Fruit fly (Drosophila melanogaster) whole organism, embryonic: ENCODE measurements around the gene Syt12.

Experiments used
- Atf6 ChIP-seq: fragments of 200-800 bp; sonication (Bioruptor generic); IDR thresholded peaks from 2 replicates; pipeline ENCODE4 v1.3.6; 2022; ENCODE audit warnings: missing biosample characterization, missing genetic modification characterization
- Awh ChIP-seq: fragments of 200-800 bp; sonication (Bioruptor generic); IDR thresholded peaks from 2 replicates; pipeline ENCODE4, ENCODE4 v1.3.6; 2022; ENCODE audit warnings: missing biosample characterization, missing genetic modification characterization
- B-H2 ChIP-seq: fragments of 200-800 bp; sonication (Bioruptor generic); optimal IDR thresholded peaks from 2 replicates; lab custom pipeline; 2018; ENCODE audit warnings: missing biosample characterization, mild to moderate bottlenecking, missing genetic modification characterization
- Bdp1 ChIP-seq: fragments of 200-800 bp; sonication (Bioruptor generic); optimal IDR thresholded peaks from 3 replicates; lab custom pipeline; 2016; ENCODE audit warnings: missing biosample characterization, missing genetic modification characterization
- CG11093 ChIP-seq: fragments of 200-800 bp; sonication (Bioruptor generic); IDR thresholded peaks from 3 replicates; pipeline ENCODE4 v1.3.6; 2022; ENCODE audit warnings: missing biosample characterization, missing genetic modification characterization
- CG11247 ChIP-seq: fragments of 200-800 bp; sonication (Bioruptor generic); IDR thresholded peaks from 2 replicates; pipeline ENCODE4 v1.3.6; 2022; ENCODE audit warnings: missing biosample characterization, missing genetic modification characterization
- CG11695 ChIP-seq: fragments of 200-800 bp; sonication (Bioruptor generic); IDR thresholded peaks from 3 replicates; pipeline ENCODE4 v1.3.6; 2022; ENCODE audit warnings: missing biosample characterization, missing genetic modification characterization
- CG12104 ChIP-seq: fragments of 200-800 bp; sonication (Bioruptor generic); optimal IDR thresholded peaks from 3 replicates; lab custom pipeline; 2016; ENCODE audit warnings: missing biosample characterization, missing genetic modification characterization
- CG1529 ChIP-seq: fragments of 200-800 bp; sonication (Bioruptor generic); optimal IDR thresholded peaks from 3 replicates; lab custom pipeline; 2018; ENCODE audit warnings: missing biosample characterization, missing genetic modification characterization
- CG16863 ChIP-seq: fragments of 200-800 bp; sonication (Bioruptor generic); optimal IDR thresholded peaks from 3 replicates; lab custom pipeline; 2016; ENCODE audit warnings: missing biosample characterization, missing genetic modification characterization
- CG18599 ChIP-seq: fragments of 200-800 bp; sonication (Bioruptor generic); optimal IDR thresholded peaks from 3 replicates; lab custom pipeline; 2017; ENCODE audit warnings: missing biosample characterization, missing genetic modification characterization, mild to moderate bottlenecking, moderate library complexity, missing genetic modification reagents
- CG3407 ChIP-seq: fragments of 200-800 bp; sonication (Bioruptor generic); optimal IDR thresholded peaks from 2 replicates; lab custom pipeline; 2018; ENCODE audit warnings: missing biosample characterization, mild to moderate bottlenecking, missing genetic modification characterization
- CG4328 ChIP-seq: fragments of 200-800 bp; sonication (Bioruptor generic); optimal IDR thresholded peaks from 3 replicates; lab custom pipeline; 2017; ENCODE audit warnings: missing biosample characterization, missing genetic modification reagents, missing genetic modification characterization
- CG4707 ChIP-seq: fragments of 200-800 bp; sonication (Bioruptor generic); optimal IDR thresholded peaks from 2 replicates; lab custom pipeline; 2018; ENCODE audit warnings: missing biosample characterization, mild to moderate bottlenecking, missing genetic modification characterization, moderate library complexity
- CG6791 ChIP-seq: fragments of 200-800 bp; sonication (Bioruptor generic); IDR thresholded peaks from 3 replicates; pipeline ENCODE4 v1.3.6; 2022; ENCODE audit warnings: missing biosample characterization, missing genetic modification characterization; ENCODE audit not compliant: partially characterized antibody
- CG7556 ChIP-seq: fragments of 200-800 bp; sonication (Bioruptor generic); optimal IDR thresholded peaks from 2 replicates; lab custom pipeline; 2017; ENCODE audit warnings: missing biosample characterization, mild to moderate bottlenecking, missing genetic modification characterization
- CG8089 ChIP-seq: fragments of 200-800 bp; sonication (Bioruptor generic); optimal IDR thresholded peaks from 3 replicates; lab custom pipeline; 2016; ENCODE audit warnings: missing biosample characterization, missing genetic modification characterization
- CG9609 ChIP-seq: fragments of 200-800 bp; sonication (Bioruptor generic); optimal IDR thresholded peaks from 3 replicates; lab custom pipeline; 2016; ENCODE audit warnings: missing biosample characterization, missing genetic modification characterization
- Dll ChIP-seq: fragments of 200-800 bp; sonication (Bioruptor generic); IDR thresholded peaks from 4 replicates; pipeline ENCODE4 v1.3.6; 2022; ENCODE audit warnings: missing biosample characterization, missing genetic modification characterization; ENCODE audit not compliant: partially characterized antibody
- Doc3 ChIP-seq: fragments of 200-800 bp; sonication (Bioruptor generic); IDR thresholded peaks from 3 replicates; pipeline ENCODE4 v1.3.6; 2022; ENCODE audit warnings: missing biosample characterization, missing genetic modification characterization; ENCODE audit not compliant: partially characterized antibody
- Drgx ChIP-seq: fragments of 200-800 bp; sonication (Bioruptor generic); IDR thresholded peaks from 2 replicates; pipeline ENCODE4 v1.3.6; 2022; ENCODE audit warnings: missing biosample characterization, missing genetic modification characterization
- Fer3 ChIP-seq: fragments of 200-800 bp; sonication (Bioruptor generic); optimal IDR thresholded peaks from 2 replicates; lab custom pipeline; 2018; ENCODE audit warnings: missing biosample characterization, mild to moderate bottlenecking, missing genetic modification characterization, moderate library complexity
- HLH4C ChIP-seq: fragments of 200-800 bp; sonication (Bioruptor generic); IDR thresholded peaks from 3 replicates; pipeline ENCODE4 v1.3.6; 2022; ENCODE audit warnings: missing biosample characterization, missing genetic modification characterization; ENCODE audit not compliant: partially characterized antibody
- Hmr ChIP-seq: fragments of 200-800 bp; sonication (Bioruptor generic); optimal IDR thresholded peaks from 3 replicates; lab custom pipeline; 2017; ENCODE audit warnings: mild to moderate bottlenecking, missing biosample characterization, missing genetic modification reagents, missing genetic modification characterization
- Xbp1 ChIP-seq: fragments of 200-800 bp; sonication (Bioruptor generic); optimal IDR thresholded peaks from 3 replicates; lab custom pipeline; 2016; ENCODE audit warnings: missing biosample characterization, mild to moderate bottlenecking, missing genetic modification characterization
- YL-1 ChIP-seq: fragments of 200-800 bp; sonication (Bioruptor generic); optimal IDR thresholded peaks from 3 replicates; lab custom pipeline; 2017; ENCODE audit warnings: missing biosample characterization, mild to moderate bottlenecking, missing genetic modification characterization
- ato ChIP-seq: fragments of 200-800 bp; sonication (Bioruptor generic); IDR thresholded peaks from 2 replicates; pipeline ENCODE4 v1.3.6; 2022; ENCODE audit warnings: missing biosample characterization, missing genetic modification characterization; ENCODE audit not compliant: partially characterized antibody
- bbx ChIP-seq: fragments of 200-800 bp; sonication (Bioruptor generic); IDR thresholded peaks from 2 replicates; pipeline ENCODE4 v1.3.6; 2022; ENCODE audit warnings: missing biosample characterization, missing genetic modification characterization; ENCODE audit not compliant: partially characterized antibody
- bcd ChIP-seq: fragments of 200-800 bp; sonication (Bioruptor generic); optimal IDR thresholded peaks from 2 replicates; lab custom pipeline; 2017; ENCODE audit warnings: missing biosample characterization, mild to moderate bottlenecking, missing genetic modification characterization
- chm ChIP-seq: fragments of 200-800 bp; sonication (Bioruptor generic); IDR thresholded peaks from 2 replicates; pipeline ENCODE4 v1.3.6; 2022; ENCODE audit warnings: missing biosample characterization, missing genetic modification characterization
- dysf ChIP-seq: fragments of 200-800 bp; sonication (Bioruptor generic); IDR thresholded peaks from 3 replicates; pipeline ENCODE4 v1.3.6; 2022; ENCODE audit warnings: missing biosample characterization, missing genetic modification characterization
- exex ChIP-seq: fragments of 200-800 bp; sonication (Bioruptor generic); optimal IDR thresholded peaks from 4 replicates; lab custom pipeline; 2018; ENCODE audit warnings: missing biosample characterization, mild to moderate bottlenecking, missing genetic modification characterization, moderate library complexity
- fd96Cb ChIP-seq: fragments of 200-800 bp; sonication (Bioruptor generic); optimal IDR thresholded peaks from 2 replicates; lab custom pipeline; 2018; ENCODE audit warnings: missing biosample characterization, mild to moderate bottlenecking, missing genetic modification characterization, moderate library complexity
- gce ChIP-seq: fragments of 200-800 bp; sonication (Bioruptor generic); IDR thresholded peaks from 3 replicates; pipeline ENCODE4 v1.3.6; 2022; ENCODE audit warnings: missing biosample characterization, missing genetic modification characterization
- gcm ChIP-seq: fragments of 200-800 bp; sonication (Bioruptor generic); optimal IDR thresholded peaks from 2 replicates; lab custom pipeline; 2019; ENCODE audit warnings: missing biosample characterization, mild to moderate bottlenecking, missing genetic modification characterization, moderate library complexity
- grn ChIP-seq: fragments of 200-800 bp; sonication (Bioruptor generic); optimal IDR thresholded peaks from 3 replicates; lab custom pipeline; 2017; ENCODE audit warnings: missing biosample characterization, missing genetic modification characterization
- gsb-n ChIP-seq: fragments of 200-800 bp; sonication (Bioruptor generic); optimal IDR thresholded peaks from 3 replicates; lab custom pipeline; 2018; ENCODE audit warnings: missing biosample characterization, mild to moderate bottlenecking, missing genetic modification characterization
- h ChIP-seq: fragments of >200 bp; optimal IDR thresholded peaks from 2 replicates; lab custom pipeline; 2017
- hb ChIP-seq: fragments of 200-800 bp; sonication (Bioruptor generic); IDR thresholded peaks from 3 replicates; pipeline ENCODE4 v1.3.6; 2022; ENCODE audit warnings: missing biosample characterization, missing genetic modification characterization; ENCODE audit not compliant: partially characterized antibody
- ind ChIP-seq: fragments of 200-800 bp; sonication (Bioruptor generic); optimal IDR thresholded peaks from 3 replicates; lab custom pipeline; 2016; ENCODE audit warnings: missing biosample characterization, missing genetic modification characterization
- lola ChIP-seq, 3 experiments: fragments of >200 bp in 2 of 3; fragments of 200-800 bp in 1 of 3; sonication (Bioruptor generic) in 1 of 3; optimal IDR thresholded peaks; 2 replicates each; lab custom pipeline; 2017 to 2019; ENCODE audit warnings: missing biosample characterization in 3 of 3, missing genetic modification characterization in 3 of 3, mild to moderate bottlenecking in 1 of 3, moderate library complexity in 1 of 3
- pnt ChIP-seq: fragments of 200-800 bp; sonication (Bioruptor generic); optimal IDR thresholded peaks from 3 replicates; lab custom pipeline; 2016; ENCODE audit warnings: missing biosample characterization, missing genetic modification characterization
- ranshi ChIP-seq: fragments of 200-800 bp; sonication (Bioruptor generic); IDR thresholded peaks from 2 replicates; pipeline ENCODE4 v1.3.6; 2022; ENCODE audit warnings: missing biosample characterization, missing genetic modification characterization
- salm ChIP-seq: fragments of 200-800 bp; sonication (Bioruptor generic); optimal IDR thresholded peaks from 2 replicates; lab custom pipeline; 2018; ENCODE audit warnings: missing biosample characterization, mild to moderate bottlenecking, missing genetic modification characterization
- sens ChIP-seq: fragments of 200-800 bp; sonication (Bioruptor generic); peaks from one replicate; lab custom pipeline; 2016; ENCODE audit warnings: missing biosample characterization, missing genetic modification characterization
- sima ChIP-seq: fragments of 200-800 bp; sonication (Bioruptor generic); optimal IDR thresholded peaks from 2 replicates; lab custom pipeline; 2016; ENCODE audit warnings: missing biosample characterization, missing genetic modification characterization
- tna ChIP-seq: fragments of 200-800 bp; sonication (Bioruptor generic); IDR thresholded peaks from 2 replicates; pipeline ENCODE4 v1.3.6; 2022; ENCODE audit warnings: missing biosample characterization, missing genetic modification characterization; ENCODE audit not compliant: partially characterized antibody
- unc-4 ChIP-seq: fragments of 200-800 bp; sonication (Bioruptor generic); IDR thresholded peaks from 2 replicates; pipeline ENCODE4 v1.3.6; 2022; ENCODE audit warnings: missing biosample characterization, missing genetic modification characterization; ENCODE audit not compliant: partially characterized antibody
- wor ChIP-seq: fragments of 200-800 bp; sonication (Bioruptor generic); IDR thresholded peaks from 2 replicates; pipeline ENCODE4 v1.3.6; 2022; ENCODE audit warnings: missing biosample characterization, missing genetic modification characterization
- zfh2 ChIP-seq: fragments of 200-800 bp; sonication (Bioruptor generic); optimal IDR thresholded peaks from 2 replicates; lab custom pipeline; 2016; ENCODE audit warnings: missing biosample characterization, missing genetic modification characterization

The Syt12 gene

dm6 chrX:13358240-13358799 is 728 bp upstream of the Syt12 start (continued):
- TF ChIP-seq HLH4C (GFP tag; lab: Robert Waterston, UW) (peak; percentile 50), grn (GFP tag; lab: Kevin White, UChicago) (no peak), CG1529 (GFP tag; lab: Kevin White, UChicago) (no peak), sima (GFP tag; lab: Kevin White, UChicago) (no peak), sens (no peak), Dll (peak; percentile 81), bbx (GFP tag; lab: Robert Waterston, UW) (0 out of 2 replicates have a peak, but pooled peaks have one; percentile 11), CG18599 (no peak), CG9609 (GFP tag; lab: Kevin White, UChicago) (no peak), Doc3 (GFP tag; lab: Robert Waterston, UW) (peak; percentile 51; the same call in 2 of the 3 replicates), hb (GFP tag; lab: Robert Waterston, UW) (peak; percentile 47; the same call in 1 of the 3 replicates), ind (GFP tag; lab: Kevin White, UChicago) (no peak), CG4707 (GFP tag; lab: Kevin White, UChicago) (no peak), CG8089 (no peak), ato (GFP tag; lab: Robert Waterston, UW) (no peak), h (no peak), CG6791 (peak; percentile 44; the same call in 1 of the 3 replicates), fd96Cb (no peak), Bdp1 (GFP tag; lab: Kevin White, UChicago) (no peak), exex (tag; lab: Kevin White, UChicago) (no peak), CG11247 (GFP tag; lab: Robert Waterston, UW) (no peak), unc-4 (GFP tag; lab: Robert Waterston, UW) (peak; percentile 69)

dm6 chrX:13368149-13368548 is 9.1 kb downstream of the Syt12 start, which contains the start of gene dmrt11E:
TSS of gene dmrt11E (plus strand) at chrX:13368191.
- TF ChIP-seq CG4328 (GFP tag; lab: Kevin White, UChicago) (no peak), Xbp1 (GFP tag; lab: Kevin White, UChicago) (peak; percentile 58), tna (GFP tag; lab: Robert Waterston, UW) (no peak), Fer3 (tag; lab: Kevin White, UChicago) (peak; percentile 36), CG7556 (GFP tag; lab: Kevin White, UChicago) (peak; percentile 36), dysf (GFP tag; lab: Robert Waterston, UW) (peak; percentile 64), gcm (GFP tag; lab: Kevin White, UChicago) (peak; percentile 59), chm (GFP tag; lab: Robert Waterston, UW) (peak; percentile 49; the same call in 1 of the 2 replicates), zfh2 (GFP tag; lab: Kevin White, UChicago) (no peak), Hmr (GFP tag; lab: Kevin White, UChicago) (no peak), lola (GFP tag; optimal IDR thresholded peaks at IDR 0.05; lab: Kevin White, UChicago) (peak in 1 of 3 experiments; percentile 75), CG11695 (GFP tag; lab: Robert Waterston, UW) (peak; percentile 54; the same call in 2 of the 3 replicates), wor (GFP tag; lab: Robert Waterston, UW) (peak; percentile 44; the same call in 1 of the 2 replicates), B-H2 (GFP tag; lab: Kevin White, UChicago) (no peak), YL-1 (GFP tag; lab: Kevin White, UChicago) (no peak), CG3407 (GFP tag; lab: Kevin White, UChicago) (peak; percentile 54), CG11093 (GFP tag; lab: Robert Waterston, UW) (peak; percentile 46; the same call in 1 of the 3 replicates), ranshi (GFP tag; lab: Robert Waterston, UW) (peak; percentile 49; the same call in 1 of the 2 replicates), Awh (GFP tag; lab: Robert Waterston, UW) (0 out of 2 replicates have a peak, but pooled peaks have one; percentile 48), salm (tag; lab: Kevin White, UChicago) (no peak), gsb-n (peak; percentile 70), bcd (GFP tag; lab: Kevin White, UChicago) (peak; percentile 27), Atf6 (GFP tag; lab: Robert Waterston, UW) (peak; percentile 29; the same call in 1 of the 2 replicates), Drgx (GFP tag; lab: Robert Waterston, UW) (0 out of 2 replicates have a peak, but pooled peaks have one; percentile 12), CG12104 (peak; percentile 28), CG16863 (GFP tag; lab: Kevin White, UChicago) (no peak), pnt (GFP tag; lab: Kevin White, UChicago) (no peak), gce (GFP tag; lab: Robert Waterston, UW) (0 out of 3 replicates have a peak, but pooled peaks have one; percentile 26)
